Worm (Caenorhabditis elegans): ENCODE measurements around the gene mrpl-22.

DNA sequence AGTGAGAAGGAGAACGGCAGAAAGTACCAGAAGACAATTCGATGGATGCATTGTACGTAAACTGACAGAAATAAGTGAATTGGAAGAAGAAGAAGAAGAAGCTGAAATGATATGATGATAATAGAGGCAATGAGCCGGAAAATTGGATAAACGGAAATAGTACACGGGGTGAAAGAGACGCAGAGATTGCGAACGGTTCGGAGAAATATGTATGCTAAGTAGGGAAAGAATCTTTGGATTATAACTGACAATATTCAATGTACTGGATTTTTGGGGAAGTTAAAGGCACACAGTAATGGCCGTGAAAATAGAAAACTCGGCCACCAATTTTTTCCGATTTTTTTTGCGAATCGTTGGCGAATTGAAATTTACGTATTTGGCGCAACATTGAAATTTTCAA lies 39.9 kb upstream of the mrpl-22 start, which contains the start of gene Y45F3A.4:
- no peak for TF ChIP-seq vab-15 (tag; optimal IDR thresholded peaks at IDR 0.05)
- TF ChIP-seq pag-3 (tag; optimal IDR thresholded peaks at IDR 0.05; ENCODE audit: borderline replicate concordance, insufficient read depth): no peak
- TF ChIP-seq F16B12.6 (tag; optimal IDR thresholded peaks at IDR 0.05): no peak

Data from whole organism, L1 larva.